Fruit fly (Drosophila melanogaster) S2 (cell line): ENCODE measurements around the gene Reph.

Experiments
- CG8478 ChIP-seq: fragments of >200 bp; optimal IDR thresholded peaks from 2 replicates; lab custom pipeline; 2018
- CTCF ChIP-seq, 2 experiments: fragments of >200 bp; optimal IDR thresholded peaks; 2 replicates each; lab custom pipeline; 2018

DNA sequence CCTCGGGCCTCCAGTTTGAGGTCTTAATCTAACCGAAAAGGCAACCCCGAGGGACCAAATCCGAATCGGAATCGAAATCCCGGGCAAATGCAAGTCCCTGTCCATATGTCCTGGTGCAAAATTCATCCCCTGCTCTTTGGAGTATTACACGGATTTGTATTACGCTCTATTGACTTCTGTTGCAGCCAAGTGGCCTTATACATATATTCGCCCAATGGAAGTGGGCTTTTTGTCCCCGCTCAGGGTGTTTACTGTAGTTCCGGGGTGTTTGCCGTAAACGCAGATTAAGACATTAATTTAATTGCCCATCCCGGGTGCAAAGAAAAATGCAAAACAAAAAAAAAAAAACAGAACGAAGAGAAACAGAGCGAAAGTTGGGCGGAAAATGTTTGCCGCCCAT is 43.2 kb downstream of the Reph start:
- TF ChIP-seq CG8478 (lab: Kevin White, UChicago) (no peak), CTCF (optimal IDR thresholded peaks at IDR 0.05; lab: Kevin White, UChicago) (no peak)
